Worm (Caenorhabditis elegans) whole organism, young adult: ENCODE data around the gene Y39G8B.5.

Experiments
- B0035.1 ChIP-seq: sonication (generic microtip); optimal IDR thresholded peaks from 2 replicates; lab custom pipeline; 2016; ENCODE audit warnings: missing genetic modification characterization, mild to moderate bottlenecking, missing compliant biosample characterization, missing genotype, missing genetic modification reagents
- F49E8.2 ChIP-seq: sonication (generic microtip); optimal IDR thresholded peaks from 3 replicates; lab custom pipeline; 2017; ENCODE audit warnings: missing genetic modification characterization, mild to moderate bottlenecking, missing compliant biosample characterization, antibody characterized with exemption, moderate library complexity; ENCODE audit not compliant: insufficient read depth
- T07F8.4 ChIP-seq: sonication (generic microtip); optimal IDR thresholded peaks from 2 replicates; lab custom pipeline; 2016; ENCODE audit warnings: mild to moderate bottlenecking, missing genetic modification characterization, moderate library complexity, missing compliant biosample characterization
- Y95B8A.8 ChIP-seq: fragments of 200-800 bp; sonication (Bioruptor generic); IDR thresholded peaks from 2 replicates; pipeline ENCODE4 v1.3.6; 2022; ENCODE audit warnings: missing genetic modification reagents, missing genetic modification characterization, missing compliant biosample characterization
- aptf-3 ChIP-seq: fragments of 200-800 bp; sonication (Bioruptor generic); IDR thresholded peaks from 2 replicates; pipeline ENCODE4 v1.3.6; 2022; ENCODE audit warnings: missing genetic modification characterization, missing compliant biosample characterization
- ccch-3 ChIP-seq: fragments of 200-800 bp; sonication (Bioruptor generic); optimal IDR thresholded peaks from 2 replicates; lab custom pipeline; 2018; ENCODE audit warnings: mild to moderate bottlenecking, missing genetic modification characterization, missing compliant biosample characterization
- dpl-1 ChIP-seq: fragments of 150-350 bp; optimal IDR thresholded peaks from 2 replicates; lab custom pipeline; 2014; ENCODE audit warnings: missing biosample characterization, missing genetic modification reagents, missing genetic modification characterization
- lin-35 ChIP-seq, 3 experiments: fragments of 150-350 bp in 2 of 3; sonication (generic microtip) in 1 of 3; optimal IDR thresholded peaks; 2 replicates each; lab custom pipeline; 2014 to 2018; ENCODE audit warnings: missing biosample characterization in 3 of 3, missing genetic modification characterization in 3 of 3, missing genetic modification reagents in 3 of 3
- lsl-1 ChIP-seq: fragments of 200-800 bp; sonication (Bioruptor generic); optimal IDR thresholded peaks from 2 replicates; lab custom pipeline; 2018; ENCODE audit warnings: mild to moderate bottlenecking, missing genetic modification characterization, moderate library complexity, missing compliant biosample characterization
- pha-4 ChIP-seq: fragments of 150-350 bp; sonication (generic microtip); optimal IDR thresholded peaks from 2 replicates; lab custom pipeline; 2014; ENCODE audit warnings: missing biosample characterization, missing genetic modification reagents, missing genetic modification characterization
- snpc-1.1 ChIP-seq: sonication (generic microtip); optimal IDR thresholded peaks from 2 replicates; lab custom pipeline; 2017; ENCODE audit warnings: missing genetic modification characterization, mild to moderate bottlenecking, missing compliant biosample characterization, antibody characterized with exemption, moderate library complexity, missing genotype, missing genetic modification reagents; ENCODE audit not compliant: insufficient read depth

DNA sequence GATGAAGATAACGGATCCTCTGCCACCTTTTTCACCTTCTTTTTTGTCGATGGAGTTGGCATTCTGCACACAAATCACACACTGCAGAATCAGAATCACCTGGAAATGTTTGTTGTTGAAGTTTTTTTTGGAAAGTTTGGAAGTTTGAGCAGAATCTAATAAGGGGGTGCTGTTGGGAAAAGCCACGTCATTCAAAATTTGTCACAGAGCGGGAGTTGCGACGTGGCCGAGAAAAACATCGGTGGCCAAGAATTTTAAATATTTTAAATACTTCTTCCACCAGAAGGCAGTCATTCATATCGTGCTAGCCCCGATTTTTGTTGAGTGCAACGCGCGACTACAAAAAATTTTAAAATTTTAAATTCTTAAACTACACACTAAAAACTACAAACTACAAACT, 29.3 kb downstream of the Y39G8B.5 start, which contains the start of gene rpi-1:
- no peak for TF ChIP-seq snpc-1.1 (tag; lab: Kevin White, UChicago)
- no peak for TF ChIP-seq pha-4
- TF ChIP-seq aptf-3 (GFP tag; lab: Robert Waterston, UW) = no peak
- TF ChIP-seq lsl-1 (GFP tag; lab: Kevin White, UChicago) = no peak
- TF ChIP-seq lin-35 (GFP tag; optimal IDR thresholded peaks at IDR 0.05; lab: Kevin White, UChicago) = no peak
- TF ChIP-seq B0035.1 = no peak
- TF ChIP-seq Y95B8A.8 = no peak
- no peak for TF ChIP-seq ccch-3 (GFP tag; lab: Kevin White, UChicago)
- TF ChIP-seq T07F8.4 = no peak
- no peak for TF ChIP-seq dpl-1
- TF ChIP-seq F49E8.2 (tag; lab: Kevin White, UChicago) = no peak
